Worm (Caenorhabditis elegans): ENCODE measurements around the gene F40A3.2.

- TF ChIP-seq aly-2 (tag; optimal IDR thresholded peaks at IDR 0.05) (no peak), zip-11 (GFP tag; IDR thresholded peaks at IDR 0.05) (no peak), unc-130 (GFP tag; optimal IDR thresholded peaks at IDR 0.05) (no peak), nhr-11 (tag; optimal IDR thresholded peaks at IDR 0.05) (no peak), fos-1 (tag; optimal IDR thresholded peaks at IDR 0.05) (no peak), mdl-1 (tag; optimal IDR thresholded peaks at IDR 0.05) (no peak), lin-13 (GFP tag; optimal IDR thresholded peaks at IDR 0.05) (no peak), zag-1 (tag; optimal IDR thresholded peaks at IDR 0.05) (no peak), unc-62 (GFP tag; optimal IDR thresholded peaks at IDR 0.05 in 1 of 2) (no peak), unc-62 (tag; optimal IDR thresholded peaks at IDR 0.05) (no peak), mep-1 (tag; optimal IDR thresholded peaks at IDR 0.05) (no peak), ama-1 (optimal IDR thresholded peaks at IDR 0.05) (no peak), vab-7 (GFP tag; IDR thresholded peaks at IDR 0.05) (no peak)
Measured at ce11 chrV:7842228-7842627, 36.5 kb upstream of the F40A3.2 start, which contains the start of gene grd-8.
